Fruit fly (Drosophila melanogaster) whole organism, embryonic: ENCODE data around the gene CG13996.

Source experiments
- CG10274 ChIP-seq: fragments of 200-800 bp; sonication (Bioruptor generic); optimal IDR thresholded peaks from 3 replicates; lab custom pipeline; 2017; ENCODE audit warnings: missing biosample characterization, mild to moderate bottlenecking, missing genetic modification characterization
- CG10321 ChIP-seq: fragments of 200-800 bp; sonication (Bioruptor generic); IDR thresholded peaks from 2 replicates; pipeline ENCODE4 v1.3.6; 2022; ENCODE audit warnings: missing biosample characterization, missing genetic modification characterization
- CG10543 ChIP-seq: fragments of 200-800 bp; sonication (Bioruptor generic); optimal IDR thresholded peaks from 3 replicates; lab custom pipeline; 2017; ENCODE audit warnings: missing biosample characterization, mild to moderate bottlenecking, missing genetic modification characterization, moderate library complexity
- CG10565 ChIP-seq: fragments of 200-800 bp; sonication (Bioruptor generic); optimal IDR thresholded peaks from 3 replicates; lab custom pipeline; 2016; ENCODE audit warnings: missing biosample characterization, mild to moderate bottlenecking, missing genetic modification characterization
- CG11456 ChIP-seq: fragments of 200-800 bp; sonication (Bioruptor generic); IDR thresholded peaks from 3 replicates; pipeline ENCODE4 v1.3.6; 2022; ENCODE audit warnings: missing biosample characterization, missing genetic modification characterization
- CG12744 ChIP-seq: fragments of 200-800 bp; sonication (Bioruptor generic); optimal IDR thresholded peaks from 2 replicates; lab custom pipeline; 2016; ENCODE audit warnings: missing biosample characterization, missing genetic modification characterization
- CG14014 ChIP-seq: fragments of 200-800 bp; sonication (Bioruptor generic); IDR thresholded peaks from 2 replicates; pipeline ENCODE4 v1.3.6; 2022; ENCODE audit warnings: missing biosample characterization, missing genetic modification characterization
- CG14667 ChIP-seq: fragments of 200-800 bp; sonication (Bioruptor generic); IDR thresholded peaks from 2 replicates; pipeline ENCODE4 v1.3.6; 2022; ENCODE audit warnings: missing biosample characterization, missing genetic modification characterization
- CG14710 ChIP-seq: fragments of 200-800 bp; sonication (Bioruptor generic); optimal IDR thresholded peaks from 3 replicates; lab custom pipeline; 2019; ENCODE audit warnings: missing biosample characterization, mild to moderate bottlenecking, missing genetic modification characterization, moderate library complexity
- CG15514 ChIP-seq: fragments of 200-800 bp; sonication (Bioruptor generic); optimal IDR thresholded peaks from 3 replicates; lab custom pipeline; 2017; ENCODE audit warnings: missing biosample characterization, missing genetic modification characterization, mild to moderate bottlenecking, moderate library complexity, missing genetic modification reagents
- CG17186 ChIP-seq: fragments of 200-800 bp; sonication (Bioruptor generic); optimal IDR thresholded peaks from 3 replicates; lab custom pipeline; 2017; ENCODE audit warnings: missing biosample characterization, missing genetic modification reagents, missing genetic modification characterization
- CG2116 ChIP-seq: fragments of 200-800 bp; sonication (Bioruptor generic); optimal IDR thresholded peaks from 3 replicates; lab custom pipeline; 2018; ENCODE audit warnings: missing biosample characterization, mild to moderate bottlenecking, missing genetic modification characterization
- CG2129 ChIP-seq: fragments of 200-800 bp; sonication (Bioruptor generic); IDR thresholded peaks from 2 replicates; pipeline ENCODE4 v1.3.6; 2022; ENCODE audit warnings: missing biosample characterization, missing genetic modification characterization; ENCODE audit not compliant: partially characterized antibody
- CG2712 ChIP-seq: fragments of 200-800 bp; optimal IDR thresholded peaks from 3 replicates; lab custom pipeline; 2019; ENCODE audit warnings: missing biosample characterization, mild to moderate bottlenecking, missing genetic modification characterization, moderate library complexity
- CG3163 ChIP-seq: fragments of 200-800 bp; sonication (Bioruptor generic); optimal IDR thresholded peaks from 3 replicates; lab custom pipeline; 2016; ENCODE audit warnings: missing biosample characterization, missing genetic modification characterization
- CG33557 ChIP-seq: fragments of 200-800 bp; sonication (Bioruptor generic); optimal IDR thresholded peaks from 2 replicates; lab custom pipeline; 2019; ENCODE audit warnings: missing biosample characterization, mild to moderate bottlenecking, missing genetic modification characterization, moderate library complexity
- CG34224 ChIP-seq: fragments of 200-800 bp; sonication (Bioruptor generic); IDR thresholded peaks from 3 replicates; pipeline ENCODE4 v1.3.6; 2022; ENCODE audit warnings: missing biosample characterization, missing genetic modification characterization; ENCODE audit not compliant: partially characterized antibody
- CG34376 ChIP-seq: fragments of 200-800 bp; sonication (Bioruptor generic); optimal IDR thresholded peaks from 2 replicates; lab custom pipeline; 2018; ENCODE audit warnings: missing biosample characterization, mild to moderate bottlenecking, missing genetic modification characterization
- CG4424 ChIP-seq: fragments of 200-800 bp; sonication (Bioruptor generic); optimal IDR thresholded peaks from 3 replicates; lab custom pipeline; 2016; ENCODE audit warnings: missing biosample characterization, missing genetic modification characterization
- CG8478 ChIP-seq: fragments of >200 bp; optimal IDR thresholded peaks from 2 replicates; lab custom pipeline; 2018
- CG8924 ChIP-seq: fragments of 200-800 bp; optimal IDR thresholded peaks from 3 replicates; lab custom pipeline; 2019; ENCODE audit warnings: missing biosample characterization, mild to moderate bottlenecking, missing genetic modification characterization, moderate library complexity
- CG9215 ChIP-seq: fragments of 200-800 bp; sonication (Bioruptor generic); IDR thresholded peaks from 2 replicates; pipeline ENCODE4 v1.3.6; 2022; ENCODE audit warnings: missing biosample characterization, missing genetic modification characterization
- CG9437 ChIP-seq: fragments of 200-800 bp; sonication (Bioruptor generic); optimal IDR thresholded peaks from 2 replicates; lab custom pipeline; 2018; ENCODE audit warnings: missing biosample characterization, mild to moderate bottlenecking, missing genetic modification characterization
- CG9727 ChIP-seq: fragments of 200-800 bp; sonication (Bioruptor generic); optimal IDR thresholded peaks from 3 replicates; lab custom pipeline; 2017; ENCODE audit warnings: missing biosample characterization, mild to moderate bottlenecking, missing genetic modification characterization
- CHES-1-like ChIP-seq: fragments of 200-800 bp; sonication (Bioruptor generic); optimal IDR thresholded peaks from 2 replicates; lab custom pipeline; 2016; ENCODE audit warnings: missing biosample characterization, missing genetic modification characterization
- CkIIα-i1 ChIP-seq: fragments of 200-800 bp; sonication (Bioruptor generic); IDR thresholded peaks from 2 replicates; pipeline ENCODE4 v1.3.6; 2022; ENCODE audit warnings: missing biosample characterization, missing genetic modification characterization
- D ChIP-seq, 2 experiments: fragments of 200-800 bp in 1 of 2; fragments of >200 bp in 1 of 2; sonication (Bioruptor generic) in 1 of 2; optimal IDR thresholded peaks; 2 replicates in 1 of 2; 3 replicates in 1 of 2; lab custom pipeline; 2017; ENCODE audit warnings: mild to moderate bottlenecking in 1 of 2, missing biosample characterization in 1 of 2, missing genetic modification characterization in 1 of 2, missing genetic modification reagents in 1 of 2
- Dp ChIP-seq: fragments of 200-800 bp; sonication (Bioruptor generic); optimal IDR thresholded peaks from 2 replicates; lab custom pipeline; 2018; ENCODE audit warnings: missing biosample characterization, mild to moderate bottlenecking, missing genetic modification characterization, moderate library complexity
- Drgx ChIP-seq: fragments of 200-800 bp; sonication (Bioruptor generic); IDR thresholded peaks from 2 replicates; pipeline ENCODE4 v1.3.6; 2022; ENCODE audit warnings: missing biosample characterization, missing genetic modification characterization
- Ets65A ChIP-seq: fragments of 200-800 bp; sonication (Bioruptor generic); peaks from one replicate; lab custom pipeline; 2016; ENCODE audit warnings: missing biosample characterization, missing genetic modification characterization
- Lpt ChIP-seq: fragments of >200 bp; optimal IDR thresholded peaks from 2 replicates; lab custom pipeline; 2018; ENCODE audit warnings: missing biosample characterization, missing genetic modification characterization
- MBD-R2 ChIP-seq: fragments of 200-800 bp; sonication (Bioruptor generic); IDR thresholded peaks from 2 replicates; pipeline ENCODE4 v1.3.6; 2022; ENCODE audit warnings: missing biosample characterization, missing genetic modification characterization
- MESR4 ChIP-seq: fragments of 200-800 bp; sonication (Bioruptor generic); optimal IDR thresholded peaks from 2 replicates; lab custom pipeline; 2018; ENCODE audit warnings: missing biosample characterization, mild to moderate bottlenecking, missing genetic modification characterization, moderate library complexity
- Oli ChIP-seq: fragments of 200-800 bp; sonication (Bioruptor generic); optimal IDR thresholded peaks from 2 replicates; lab custom pipeline; 2018; ENCODE audit warnings: missing biosample characterization, mild to moderate bottlenecking, missing genetic modification characterization, moderate library complexity
- Trl ChIP-seq, 3 experiments: fragments of >200 bp in 2 of 3; fragments of 200-800 bp in 1 of 3; sonication (Bioruptor generic) in 1 of 3; optimal IDR thresholded peaks; 2 replicates in 1 of 3; 3 replicates in 2 of 3; lab custom pipeline; 2016 to 2017; ENCODE audit warnings: missing biosample characterization in 1 of 3, missing genetic modification characterization in 1 of 3
- ara ChIP-seq: fragments of 200-800 bp; sonication (Bioruptor generic); IDR thresholded peaks from 2 replicates; pipeline ENCODE4 v1.3.6; 2022; ENCODE audit warnings: missing biosample characterization, missing genetic modification characterization
- bowl ChIP-seq: fragments of 200-800 bp; sonication (Bioruptor generic); IDR thresholded peaks from 2 replicates; pipeline ENCODE4 v1.3.6; 2022; ENCODE audit warnings: missing biosample characterization, missing genetic modification characterization
- btn ChIP-seq: fragments of 200-800 bp; sonication (Bioruptor generic); optimal IDR thresholded peaks from 2 replicates; lab custom pipeline; 2016; ENCODE audit warnings: missing biosample characterization, missing genetic modification characterization
- ftz-f1 ChIP-seq: fragments of 200-800 bp; sonication (Bioruptor generic); optimal IDR thresholded peaks from 2 replicates; lab custom pipeline; 2016; ENCODE audit warnings: missing biosample characterization, missing genetic modification characterization
- gem ChIP-seq: fragments of 200-800 bp; sonication (Bioruptor generic); optimal IDR thresholded peaks from 2 replicates; lab custom pipeline; 2019; ENCODE audit warnings: missing biosample characterization, mild to moderate bottlenecking, missing genetic modification characterization, moderate library complexity
- klu ChIP-seq: fragments of 200-800 bp; sonication (Bioruptor generic); IDR thresholded peaks from 2 replicates; pipeline ENCODE4 v1.3.6; 2022; ENCODE audit warnings: missing biosample characterization, missing genetic modification characterization
- lbe ChIP-seq: fragments of 200-800 bp; sonication (Bioruptor generic); optimal IDR thresholded peaks from 2 replicates; lab custom pipeline; 2016; ENCODE audit warnings: missing biosample characterization, mild to moderate bottlenecking, missing genetic modification characterization
- nmo ChIP-seq: fragments of 200-800 bp; sonication (Bioruptor generic); optimal IDR thresholded peaks from 2 replicates; lab custom pipeline; 2018; ENCODE audit warnings: missing biosample characterization, mild to moderate bottlenecking, missing genetic modification characterization, moderate library complexity
- peb ChIP-seq: fragments of 200-800 bp; sonication (Bioruptor generic); IDR thresholded peaks from 2 replicates; pipeline ENCODE4 v1.3.6; 2022; ENCODE audit warnings: missing biosample characterization, missing genetic modification characterization
- phol ChIP-seq: fragments of 200-800 bp; sonication (Bioruptor generic); optimal IDR thresholded peaks from 3 replicates; lab custom pipeline; 2018; ENCODE audit warnings: missing biosample characterization, mild to moderate bottlenecking, missing genetic modification characterization, moderate library complexity
- repo ChIP-seq: fragments of 200-800 bp; sonication (Bioruptor generic); optimal IDR thresholded peaks from 2 replicates; lab custom pipeline; 2016; ENCODE audit warnings: missing biosample characterization, missing genetic modification characterization
- sens ChIP-seq: fragments of 200-800 bp; sonication (Bioruptor generic); peaks from one replicate; lab custom pipeline; 2016; ENCODE audit warnings: missing biosample characterization, missing genetic modification characterization
- slp2 ChIP-seq: fragments of 200-800 bp; sonication (Bioruptor generic); optimal IDR thresholded peaks from 2 replicates; lab custom pipeline; 2016; ENCODE audit warnings: missing biosample characterization, missing genetic modification characterization
- sna ChIP-seq: fragments of 200-800 bp; sonication (Bioruptor generic); IDR thresholded peaks from 2 replicates; pipeline ENCODE4 v1.3.6; 2022; ENCODE audit warnings: missing biosample characterization, missing genetic modification characterization; ENCODE audit not compliant: partially characterized antibody
- stwl ChIP-seq: fragments of 200-800 bp; sonication (Bioruptor generic); optimal IDR thresholded peaks from 3 replicates; lab custom pipeline; 2018; ENCODE audit warnings: missing biosample characterization, mild to moderate bottlenecking, missing genetic modification characterization, moderate library complexity
- unc-4 ChIP-seq: fragments of 200-800 bp; sonication (Bioruptor generic); IDR thresholded peaks from 2 replicates; pipeline ENCODE4 v1.3.6; 2022; ENCODE audit warnings: missing biosample characterization, missing genetic modification characterization; ENCODE audit not compliant: partially characterized antibody

CG13996 gene

DNA sequence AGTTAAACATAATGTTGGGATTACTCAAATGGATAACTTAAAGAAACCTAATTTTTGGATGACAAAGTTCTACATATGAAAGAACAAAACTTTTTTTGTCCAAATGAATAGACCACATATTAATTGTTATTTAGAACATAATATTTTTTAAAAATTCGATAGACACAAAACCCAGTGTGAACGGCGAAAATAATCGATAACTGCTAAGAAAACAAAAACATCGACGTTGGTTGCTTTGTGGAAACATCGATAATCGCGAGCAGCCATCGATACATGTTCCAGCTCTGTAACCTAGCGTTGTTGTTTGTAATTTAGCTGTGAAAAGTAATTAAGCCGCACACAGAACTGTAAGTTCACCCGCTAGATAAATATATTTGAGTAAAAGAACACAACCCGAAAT lies 29.9 kb downstream of the CG13996 start, which contains the start of gene CG9135 (continued):
- TF ChIP-seq CG14710 (peak; percentile 88), sens (GFP tag; lab: Kevin White, UChicago) (no peak), CG10565 (no peak), nmo (GFP tag; lab: Kevin White, UChicago) (peak; percentile 36), sna (GFP tag; lab: Robert Waterston, UW) (peak; percentile 98), peb (no peak), D (optimal IDR thresholded peaks at IDR 0.05; lab: Kevin White, UChicago) (no peak), D (GFP tag; optimal IDR thresholded peaks at IDR 0.05; lab: Kevin White, UChicago) (no peak), ftz-f1 (GFP tag; lab: Kevin White, UChicago) (no peak), CG2116 (GFP tag; lab: Kevin White, UChicago) (peak; percentile 93), CG34224 (GFP tag; lab: Robert Waterston, UW) (peak; percentile 99), unc-4 (peak; percentile 99), CG2712 (tag; lab: Kevin White, UChicago) (peak; percentile 36), gem (no peak), CG15514 (peak; percentile 58), Dp (GFP tag; lab: Kevin White, UChicago) (peak; percentile 70), slp2 (GFP tag; lab: Kevin White, UChicago) (no peak), CG9727 (GFP tag; lab: Kevin White, UChicago) (no peak), MBD-R2 (GFP tag; lab: Robert Waterston, UW) (peak; percentile 79), CG14667 (no peak), btn (GFP tag; lab: Kevin White, UChicago) (no peak), stwl (peak; percentile 78), ara (no peak), CG10274 (GFP tag; lab: Kevin White, UChicago) (no peak), Trl (optimal IDR thresholded peaks at IDR 0.05; lab: Kevin White, UChicago) (no peak), Trl (GFP tag; optimal IDR thresholded peaks at IDR 0.05; lab: Kevin White, UChicago) (no peak), CkIIα-i1 (GFP tag; lab: Robert Waterston, UW) (peak; percentile 69; the same call in 1 of the 2 replicates), Ets65A (GFP tag; lab: Kevin White, UChicago) (peak; percentile 53), lbe (GFP tag; lab: Kevin White, UChicago) (no peak), CG12744 (no peak)

DNA sequence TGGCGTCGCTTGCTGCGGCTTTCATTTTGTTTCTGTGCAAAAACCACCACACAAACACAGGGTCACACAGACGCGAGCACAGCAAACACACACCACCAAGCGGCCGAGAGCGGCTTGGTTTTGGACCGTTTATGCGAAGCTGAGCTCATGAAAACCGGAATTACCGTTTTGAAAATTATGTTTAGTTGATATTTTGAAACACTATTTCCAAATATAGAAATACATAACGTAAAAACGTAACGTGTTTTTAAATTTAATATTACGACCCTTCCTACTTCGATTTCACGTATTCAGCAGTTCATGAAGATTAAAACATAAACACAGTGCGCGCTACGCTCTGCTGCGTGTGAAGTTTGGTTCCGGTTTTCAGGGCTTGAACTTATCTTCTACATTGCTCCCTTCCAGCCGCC lies 30.6 kb downstream of the CG13996 start:
- no peak for TF ChIP-seq CG2129 (GFP tag; lab: Robert Waterston, UW)
- TF ChIP-seq CG3163 (GFP tag; lab: Kevin White, UChicago) = peak; percentile 81
- peak; percentile 96 for TF ChIP-seq CG10543
- TF ChIP-seq CG34376 = peak; percentile 98
- TF ChIP-seq CG17186 (GFP tag; lab: Kevin White, UChicago) = peak; percentile 79
- peak; percentile 46 for TF ChIP-seq MESR4
- TF ChIP-seq Drgx (GFP tag; lab: Robert Waterston, UW) = peak; percentile 96
- TF ChIP-seq CG9437 (GFP tag; lab: Kevin White, UChicago) = peak; percentile 90
- TF ChIP-seq phol (tag; lab: Kevin White, UChicago) = peak; percentile 95
- TF ChIP-seq CG33557 = peak; percentile 95
- peak; percentile 95 for TF ChIP-seq repo
- peak; percentile 81 for TF ChIP-seq CG10321 (GFP tag; lab: Robert Waterston, UW)
- peak; percentile 84 for TF ChIP-seq CG10274 (GFP tag; lab: Kevin White, UChicago)
- TF ChIP-seq Oli = peak; percentile 95
- peak; percentile 83 for TF ChIP-seq klu (GFP tag; lab: Robert Waterston, UW)
- peak; percentile 12 for TF ChIP-seq CG8478 (lab: Kevin White, UChicago)
- peak; percentile 89 for TF ChIP-seq CHES-1-like (GFP tag; lab: Kevin White, UChicago)
- peak; percentile 98 for TF ChIP-seq CG8924 (tag; lab: Kevin White, UChicago)
- peak; percentile 86 for TF ChIP-seq peb
- no peak for TF ChIP-seq Lpt (GFP tag; lab: Kevin White, UChicago)
- peak; percentile 95 for TF ChIP-seq CG4424 (GFP tag; lab: Kevin White, UChicago)
- peak; percentile 93 for TF ChIP-seq CG11456 (GFP tag; lab: Robert Waterston, UW)
- TF ChIP-seq CG9215 (GFP tag; lab: Robert Waterston, UW) = peak; percentile 50
- TF ChIP-seq CG14014 = peak; percentile 96
- TF ChIP-seq bowl (GFP tag; lab: Robert Waterston, UW) = peak; percentile 90
